Fruit fly (Drosophila melanogaster) whole organism, wandering third instar larva: ENCODE measurements around the gene Sugb.

ENCODE experiments used
- CG32264 ChIP-seq: fragments of 200-800 bp; sonication (Bioruptor generic); optimal IDR thresholded peaks from 2 replicates; lab custom pipeline; 2016; ENCODE audit warnings: missing biosample characterization, missing genetic modification characterization
- CG9705 ChIP-seq: fragments of 200-800 bp; sonication (Bioruptor generic); optimal IDR thresholded peaks from 2 replicates; lab custom pipeline; 2018; ENCODE audit warnings: missing biosample characterization, mild to moderate bottlenecking, missing genetic modification characterization
- Dfd ChIP-seq: fragments of >200 bp; optimal IDR thresholded peaks from 2 replicates; lab custom pipeline; 2017; ENCODE audit warnings: missing biosample characterization, missing genetic modification characterization
- Dif ChIP-seq: fragments of 200-275, 200-300 bp; sonication (Bioruptor generic); optimal IDR thresholded peaks from 2 replicates; lab custom pipeline; 2018; ENCODE audit warnings: missing biosample characterization, missing genetic modification characterization; ENCODE audit not compliant: partially characterized antibody
- GATAd ChIP-seq: sonication (Bioruptor generic); optimal IDR thresholded peaks from 2 replicates; lab custom pipeline; 2016; ENCODE audit warnings: missing biosample characterization, missing genetic modification characterization
- HLH106 ChIP-seq: fragments of 200-800 bp; optimal IDR thresholded peaks from 3 replicates; lab custom pipeline; 2019; ENCODE audit warnings: missing biosample characterization, mild to moderate bottlenecking, missing genetic modification characterization, moderate library complexity
- Hnf4 ChIP-seq: fragments of 200-800 bp; sonication (Bioruptor generic); optimal IDR thresholded peaks from 2 replicates; lab custom pipeline; 2016; ENCODE audit warnings: missing biosample characterization, mild to moderate bottlenecking, missing genetic modification characterization
- Hr78 ChIP-seq: fragments of >200 bp; optimal IDR thresholded peaks from 2 replicates; lab custom pipeline; 2017; ENCODE audit warnings: missing biosample characterization, missing genetic modification characterization
- Hr83 ChIP-seq: fragments of 200-300 bp; sonication (Bioruptor generic); optimal IDR thresholded peaks from 2 replicates; lab custom pipeline; 2016; ENCODE audit warnings: missing biosample characterization, mild to moderate bottlenecking, missing genetic modification characterization, moderate library complexity; ENCODE audit not compliant: poor library complexity, severe bottlenecking
- Jra ChIP-seq: sonication (Bioruptor generic); optimal IDR thresholded peaks from 2 replicates; lab custom pipeline; 2016; ENCODE audit warnings: missing biosample characterization, missing genetic modification characterization
- Mio ChIP-seq: sonication (Bioruptor generic); optimal IDR thresholded peaks from 2 replicates; lab custom pipeline; 2016; ENCODE audit warnings: missing biosample characterization, missing genetic modification characterization
- Myc ChIP-seq: fragments of >200 bp; optimal IDR thresholded peaks from 2 replicates; lab custom pipeline; 2017
- N ChIP-seq: fragments of >200 bp; optimal IDR thresholded peaks from 2 replicates; lab custom pipeline; 2018; ENCODE audit warnings: missing biosample characterization, missing external identifiers, missing genetic modification characterization
- OdsH ChIP-seq: fragments of 200-800 bp; sonication (Bioruptor generic); optimal IDR thresholded peaks from 2 replicates; lab custom pipeline; 2016; ENCODE audit warnings: missing biosample characterization, mild to moderate bottlenecking, missing genetic modification characterization
- Rel ChIP-seq, 2 experiments: fragments of 200-800 bp; sonication (Bioruptor generic) in 1 of 2; optimal IDR thresholded peaks; 2 replicates in 1 of 2; 3 replicates in 1 of 2; lab custom pipeline; 2016 to 2019; ENCODE audit warnings: mild to moderate bottlenecking in 2 of 2, missing biosample characterization in 2 of 2, missing genetic modification characterization in 2 of 2, moderate library complexity in 1 of 2
- Sp1 ChIP-seq: fragments of 200-800 bp; sonication (Bioruptor generic); optimal IDR thresholded peaks from 3 replicates; lab custom pipeline; 2019; ENCODE audit warnings: missing biosample characterization, mild to moderate bottlenecking, missing genetic modification characterization, moderate library complexity
- Vsx2 ChIP-seq: fragments of 200-300, 225-300 bp; sonication (Bioruptor generic); optimal IDR thresholded peaks from 2 replicates; lab custom pipeline; 2018; ENCODE audit warnings: missing biosample characterization, missing genetic modification characterization; ENCODE audit not compliant: partially characterized antibody
- br ChIP-seq: fragments of 200-800 bp; sonication (Bioruptor generic); optimal IDR thresholded peaks from 2 replicates; lab custom pipeline; 2016; ENCODE audit warnings: missing biosample characterization, missing genetic modification characterization
- brk ChIP-seq: fragments of 200-800 bp; sonication (Bioruptor generic); optimal IDR thresholded peaks from 2 replicates; lab custom pipeline; 2016; ENCODE audit warnings: missing biosample characterization, mild to moderate bottlenecking, missing genetic modification characterization
- dl ChIP-seq, 2 experiments: fragments of 175-275, 200-275 bp in 1 of 2; fragments of 200-275 bp in 1 of 2; sonication (Bioruptor generic); optimal IDR thresholded peaks; lab custom pipeline; 2018; ENCODE audit warnings: mild to moderate bottlenecking in 2 of 2, missing biosample characterization in 2 of 2, missing genetic modification characterization in 2 of 2, moderate library complexity in 2 of 2; ENCODE audit not compliant: partially characterized antibody in 2 of 2, insufficient read depth in 1 of 2
- dsf ChIP-seq: sonication (Bioruptor generic); optimal IDR thresholded peaks from 2 replicates; lab custom pipeline; 2016; ENCODE audit warnings: missing biosample characterization, missing genetic modification characterization, borderline replicate concordance
- ey ChIP-seq: fragments of 200-800 bp; sonication (Bioruptor generic); optimal IDR thresholded peaks from 2 replicates; lab custom pipeline; 2016; ENCODE audit warnings: missing biosample characterization, missing genetic modification characterization
- foxo ChIP-seq, 2 experiments: fragments of 200-800 bp; sonication (Bioruptor generic); optimal IDR thresholded peaks; 2 replicates in 1 of 2; 3 replicates in 1 of 2; lab custom pipeline; 2016 to 2017; ENCODE audit warnings: missing biosample characterization in 2 of 2, missing genetic modification characterization in 2 of 2
- fru ChIP-seq: fragments of 200-800 bp; sonication (Bioruptor generic); optimal IDR thresholded peaks from 3 replicates; lab custom pipeline; 2016; ENCODE audit warnings: missing biosample characterization, mild to moderate bottlenecking, missing genetic modification characterization
- h ChIP-seq: fragments of 200-800 bp; sonication (Bioruptor generic); optimal IDR thresholded peaks from 3 replicates; lab custom pipeline; 2016; ENCODE audit warnings: missing biosample characterization, mild to moderate bottlenecking, missing genetic modification characterization
- jim ChIP-seq: fragments of 175-275, 200-325 bp; sonication (Bioruptor generic); optimal IDR thresholded peaks from 2 replicates; lab custom pipeline; 2016; ENCODE audit warnings: missing biosample characterization, mild to moderate bottlenecking, missing genetic modification characterization
- lola ChIP-seq: fragments of >200 bp; optimal IDR thresholded peaks from 2 replicates; lab custom pipeline; 2017; ENCODE audit warnings: missing biosample characterization, missing genetic modification characterization
- pan ChIP-seq: fragments of >200 bp; optimal IDR thresholded peaks from 2 replicates; lab custom pipeline; 2017
- psq ChIP-seq: fragments of 200-800 bp; sonication (Bioruptor generic); optimal IDR thresholded peaks from 3 replicates; lab custom pipeline; 2017; ENCODE audit warnings: missing biosample characterization, mild to moderate bottlenecking, missing genetic modification characterization, moderate library complexity
- rgr ChIP-seq: fragments of 200-800 bp; sonication (Bioruptor generic); optimal IDR thresholded peaks from 3 replicates; lab custom pipeline; 2016; ENCODE audit warnings: missing biosample characterization, mild to moderate bottlenecking, missing genetic modification characterization
- sage ChIP-seq: fragments of 200-800 bp; sonication (Bioruptor generic); optimal IDR thresholded peaks from 2 replicates; lab custom pipeline; 2016; ENCODE audit warnings: missing biosample characterization, mild to moderate bottlenecking, missing genetic modification characterization
- sv ChIP-seq: fragments of 200-800 bp; sonication (Bioruptor generic); optimal IDR thresholded peaks from 3 replicates; lab custom pipeline; 2016; ENCODE audit warnings: missing biosample characterization, missing genetic modification characterization
- tai ChIP-seq: sonication (Bioruptor generic); optimal IDR thresholded peaks from 2 replicates; lab custom pipeline; 2016; ENCODE audit warnings: missing biosample characterization, missing genetic modification characterization
- usp ChIP-seq: fragments of >200 bp; optimal IDR thresholded peaks from 2 replicates; lab custom pipeline; 2017; ENCODE audit warnings: missing biosample characterization, missing genetic modification characterization
- woc ChIP-seq: sonication (Bioruptor generic); optimal IDR thresholded peaks from 2 replicates; lab custom pipeline; 2016; ENCODE audit warnings: missing biosample characterization, mild to moderate bottlenecking, missing genetic modification characterization

Gene Sugb

dm6 chr3L:11683819-11684521, at the start of gene Sugb:
TSS of gene Sugb (plus strand) at chr3L:11683980.
- TF ChIP-seq Hnf4 (GFP tag; lab: Kevin White, UChicago): no peak
- peak; percentile 76 for TF ChIP-seq rgr
- peak; percentile 71 for TF ChIP-seq fru
- TF ChIP-seq h (GFP tag; lab: Kevin White, UChicago): peak; percentile 79
- peak; percentile 19 for TF ChIP-seq Hr83 (GFP tag; lab: Kevin White, UChicago)
- TF ChIP-seq lola (GFP tag; lab: Kevin White, UChicago): no peak
- peak; percentile 77 for TF ChIP-seq Sp1 (GFP tag; lab: Kevin White, UChicago)
- TF ChIP-seq pan (lab: Kevin White, UChicago): no peak
- no peak for TF ChIP-seq dl (GFP tag; optimal IDR thresholded peaks at IDR 0.05; lab: Kevin White, UChicago; ENCODE audit: insufficient read depth in 1 of 2, partially characterized antibody in 2 of 2)
- TF ChIP-seq foxo (GFP tag; optimal IDR thresholded peaks at IDR 0.05; lab: Kevin White, UChicago): peak; percentile 69 to 81
- TF ChIP-seq woc: peak; percentile 67
- TF ChIP-seq HLH106 (tag; lab: Kevin White, UChicago): peak; percentile 56
- TF ChIP-seq Jra (GFP tag; lab: Kevin White, UChicago): peak; percentile 62
- peak; percentile 74 for TF ChIP-seq sv
- TF ChIP-seq brk (GFP tag; lab: Kevin White, UChicago): peak; percentile 70
- TF ChIP-seq Dfd: no peak
- TF ChIP-seq dsf (GFP tag; lab: Kevin White, UChicago): peak; percentile 40
- TF ChIP-seq jim (GFP tag; lab: Kevin White, UChicago): no peak
- TF ChIP-seq ey: peak; percentile 64
- TF ChIP-seq tai (GFP tag; lab: Kevin White, UChicago): no peak
- no peak for TF ChIP-seq Rel (GFP tag; optimal IDR thresholded peaks at IDR 0.05; lab: Kevin White, UChicago)
- peak; percentile 62 for TF ChIP-seq Rel (tag; optimal IDR thresholded peaks at IDR 0.05; lab: Kevin White, UChicago)
- TF ChIP-seq CG32264: peak; percentile 69
- TF ChIP-seq OdsH (GFP tag; lab: Kevin White, UChicago): peak; percentile 77
- TF ChIP-seq sage: peak; percentile 76
- peak; percentile 75 for TF ChIP-seq br (GFP tag; lab: Kevin White, UChicago)
- TF ChIP-seq GATAd: peak; percentile 32
- TF ChIP-seq Myc (lab: Kevin White, UChicago): no peak
- peak; percentile 45 for TF ChIP-seq psq (GFP tag; lab: Kevin White, UChicago)
- peak; percentile 3 for TF ChIP-seq CG9705 (GFP tag; lab: Kevin White, UChicago)
- no peak for TF ChIP-seq Vsx2

DNA sequence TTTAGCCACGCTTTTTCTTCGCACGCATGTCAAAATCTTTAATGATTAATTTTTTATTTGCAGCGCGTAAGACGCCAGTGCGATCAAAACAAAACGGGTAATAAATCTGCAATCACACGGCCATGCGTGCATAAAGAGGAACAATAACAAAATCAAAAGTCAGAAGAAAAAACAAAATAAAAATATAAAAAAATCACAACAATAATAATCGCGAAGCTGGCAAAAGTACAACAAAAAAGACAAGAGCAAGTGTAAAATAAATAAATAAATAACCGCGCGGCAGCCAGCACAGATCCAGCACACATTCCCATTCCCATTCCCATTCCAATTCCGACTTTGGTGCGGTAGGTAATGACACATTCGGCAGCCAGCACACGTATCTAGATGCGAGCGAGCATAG, 49.2 kb upstream of the Sugb start:
- no peak for TF ChIP-seq dsf (GFP tag; lab: Kevin White, UChicago)
- no peak for TF ChIP-seq Hr83 (GFP tag; lab: Kevin White, UChicago)
- TF ChIP-seq Hr78 (GFP tag; lab: Kevin White, UChicago): no peak
- TF ChIP-seq usp (GFP tag; lab: Kevin White, UChicago): no peak
- no peak for TF ChIP-seq psq (GFP tag; lab: Kevin White, UChicago)
- no peak for TF ChIP-seq ey
- TF ChIP-seq woc: no peak
- TF ChIP-seq sv: no peak
- no peak for TF ChIP-seq Myc (lab: Kevin White, UChicago)
- no peak for TF ChIP-seq GATAd
- no peak for TF ChIP-seq h (GFP tag; lab: Kevin White, UChicago)
- no peak for TF ChIP-seq Hnf4 (GFP tag; lab: Kevin White, UChicago)
- TF ChIP-seq CG32264: no peak
- TF ChIP-seq fru: no peak
- no peak for TF ChIP-seq brk (GFP tag; lab: Kevin White, UChicago)
- no peak for TF ChIP-seq OdsH (GFP tag; lab: Kevin White, UChicago)
- TF ChIP-seq Rel (GFP tag; optimal IDR thresholded peaks at IDR 0.05; lab: Kevin White, UChicago): no peak
- TF ChIP-seq Rel (tag; optimal IDR thresholded peaks at IDR 0.05; lab: Kevin White, UChicago): no peak
- TF ChIP-seq N (GFP tag; lab: Kevin White, UChicago): no peak
- TF ChIP-seq dl (GFP tag; optimal IDR thresholded peaks at IDR 0.05; lab: Kevin White, UChicago; ENCODE audit: insufficient read depth in 1 of 2, partially characterized antibody in 2 of 2): no peak
- TF ChIP-seq, all 38 proteins: peak for 0

dm6 chr3L:11636829-11637228, 47.0 kb upstream of the Sugb start:
- no peak for TF ChIP-seq sage
- TF ChIP-seq HLH106 (tag; lab: Kevin White, UChicago): no peak
- TF ChIP-seq h (GFP tag; lab: Kevin White, UChicago): no peak
- no peak for TF ChIP-seq Mio (GFP tag; lab: Kevin White, UChicago)
- TF ChIP-seq usp (GFP tag; lab: Kevin White, UChicago): no peak
- TF ChIP-seq psq (GFP tag; lab: Kevin White, UChicago): no peak
- no peak for TF ChIP-seq tai (GFP tag; lab: Kevin White, UChicago)
- TF ChIP-seq lola (GFP tag; lab: Kevin White, UChicago): no peak
- TF ChIP-seq CG9705 (GFP tag; lab: Kevin White, UChicago): no peak
- TF ChIP-seq Hnf4 (GFP tag; lab: Kevin White, UChicago): no peak
- no peak for TF ChIP-seq Hr78 (GFP tag; lab: Kevin White, UChicago)
- no peak for TF ChIP-seq fru
- no peak for TF ChIP-seq foxo (GFP tag; optimal IDR thresholded peaks at IDR 0.05; lab: Kevin White, UChicago)
- no peak for TF ChIP-seq CG32264
- TF ChIP-seq N (GFP tag; lab: Kevin White, UChicago): no peak
- no peak for TF ChIP-seq sv
- TF ChIP-seq Hr83 (GFP tag; lab: Kevin White, UChicago): no peak
- no peak for TF ChIP-seq Vsx2
- TF ChIP-seq Dif: no peak
- TF ChIP-seq dl (GFP tag; optimal IDR thresholded peaks at IDR 0.05; lab: Kevin White, UChicago; ENCODE audit: insufficient read depth in 1 of 2, partially characterized antibody in 2 of 2): no peak
- TF ChIP-seq, all 38 proteins: peak for 0
